Worm (Caenorhabditis elegans): ENCODE data around the gene uggt-1.

- TF ChIP-seq lsy-12 (tag; optimal IDR thresholded peaks at IDR 0.05) (no peak), nhr-43 (tag; optimal IDR thresholded peaks at IDR 0.05; ENCODE audit: poor library complexity, severe bottlenecking) (no peak), ZK546.5 (tag; optimal IDR thresholded peaks at IDR 0.05) (no peak), nhr-12 (tag; optimal IDR thresholded peaks at IDR 0.05) (no peak)
Measured at ce11 chrX:7547696-7548095, 46.9 kb upstream of the uggt-1 start.
